Worm (Caenorhabditis elegans): Measurements from ENCODE around the gene dpy-6.

DNA sequence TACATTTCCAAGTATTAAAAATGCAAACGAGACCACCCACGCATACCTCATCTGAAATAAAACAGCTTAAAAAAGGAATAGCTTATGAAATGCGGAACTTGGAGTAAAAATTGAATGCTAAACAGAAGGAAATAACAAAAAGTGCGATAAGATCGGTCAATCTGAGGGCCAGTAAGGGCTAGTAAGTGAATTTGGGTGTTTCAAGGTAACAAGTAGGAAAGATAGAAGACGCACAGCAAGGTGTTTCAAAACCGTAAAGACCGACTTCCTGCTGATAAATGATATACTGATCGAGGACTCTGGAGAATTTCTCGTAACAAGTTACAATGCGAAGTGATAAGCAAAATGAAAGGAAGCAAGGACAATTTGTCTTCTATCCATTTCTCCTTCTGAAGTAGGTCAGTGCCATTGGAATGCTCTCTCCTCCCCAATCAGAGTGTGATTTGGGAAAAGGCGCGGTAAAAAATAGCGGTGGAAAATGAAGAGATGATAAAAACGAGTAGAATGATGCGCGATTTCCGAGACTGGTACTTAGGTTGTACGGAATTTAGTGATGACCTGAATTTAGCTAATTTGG is at the start of gene dpy-6:
- TF ChIP-seq ama-1 (optimal IDR thresholded peaks at IDR 0.05): no peak
- no peak for TF ChIP-seq ref-2 (tag; optimal IDR thresholded peaks at IDR 0.05)
- no peak for TF ChIP-seq unc-3 (GFP tag; conservative IDR thresholded peaks at IDR 0.05)
- TF ChIP-seq unc-3 (tag; optimal IDR thresholded peaks at IDR 0.05): no peak
- no peak for TF ChIP-seq sox-4 (tag; optimal IDR thresholded peaks at IDR 0.05)
- TF ChIP-seq eyg-1 (tag; optimal IDR thresholded peaks at IDR 0.05): no peak
- no peak for TF ChIP-seq elt-2 (tag; optimal IDR thresholded peaks at IDR 0.05)
- TF ChIP-seq mec-3 (tag; optimal IDR thresholded peaks at IDR 0.05; ENCODE audit: borderline replicate concordance): no peak
- no peak for TF ChIP-seq fkh-10 (GFP tag; optimal IDR thresholded peaks at IDR 0.05)
- no peak for TF ChIP-seq pha-2 (tag; optimal IDR thresholded peaks at IDR 0.05)
- TF ChIP-seq pha-4 (tag; optimal IDR thresholded peaks at IDR 0.05): no peak
- TF ChIP-seq ceh-9 (tag; optimal IDR thresholded peaks at IDR 0.05): no peak
- TF ChIP-seq elt-4 (tag; optimal IDR thresholded peaks at IDR 0.05): no peak
- TF ChIP-seq pag-3 (tag; optimal IDR thresholded peaks at IDR 0.05; ENCODE audit: borderline replicate concordance): no peak
